Worm (Caenorhabditis elegans) whole organism, young adult: ENCODE results near the gene irld-18.

Experiments used
- B0336.3 ChIP-seq: fragments of 200-800 bp; sonication (Bioruptor generic); IDR thresholded peaks from 2 replicates; pipeline ENCODE4 v1.3.6; 2022; ENCODE audit warnings: missing genetic modification characterization, missing compliant biosample characterization
- F55B11.4 ChIP-seq: sonication (generic microtip); optimal IDR thresholded peaks from 2 replicates; lab custom pipeline; 2016; ENCODE audit warnings: missing compliant biosample characterization, missing genetic modification characterization, borderline replicate concordance; ENCODE audit not compliant: insufficient read depth
- T26A5.8 ChIP-seq: sonication (generic microtip); optimal IDR thresholded peaks from 2 replicates; lab custom pipeline; 2016; ENCODE audit warnings: missing genetic modification characterization, missing compliant biosample characterization
- Y56A3A.18 ChIP-seq: fragments of 200-800 bp; sonication (Bioruptor generic); IDR thresholded peaks from 2 replicates; pipeline ENCODE4 v1.3.6; 2022; ENCODE audit warnings: missing genetic modification reagents, missing genetic modification characterization, missing compliant biosample characterization
- aptf-2 ChIP-seq: fragments of 200-800 bp; sonication (Bioruptor generic); conservative IDR thresholded peaks from 2 replicates; pipeline ENCODE4 v1.3.6; 2022; ENCODE audit warnings: missing genetic modification reagents, missing genetic modification characterization, missing compliant biosample characterization
- attf-6 ChIP-seq: fragments of 200-800 bp; sonication (Bioruptor generic); IDR thresholded peaks from 2 replicates; pipeline ENCODE4 v1.3.6; 2022; ENCODE audit warnings: missing genetic modification reagents, missing genetic modification characterization, missing compliant biosample characterization
- bed-2 ChIP-seq: fragments of 200-800 bp; sonication (Bioruptor generic); IDR thresholded peaks from 2 replicates; pipeline ENCODE4 v1.3.6; 2022; ENCODE audit warnings: missing genetic modification reagents, missing genetic modification characterization, missing compliant biosample characterization
- ccch-3 ChIP-seq: fragments of 200-800 bp; sonication (Bioruptor generic); optimal IDR thresholded peaks from 2 replicates; lab custom pipeline; 2018; ENCODE audit warnings: mild to moderate bottlenecking, missing genetic modification characterization, missing compliant biosample characterization
- cebp-1 ChIP-seq, 2 experiments: fragments of 200-800 bp in 1 of 2; sonication (Bioruptor generic) in 1 of 2; sonication (generic microtip) in 1 of 2; IDR thresholded peaks in 1 of 2; optimal IDR thresholded peaks in 1 of 2; 2 replicates each; pipeline versions ENCODE4 v1.3.6 to Lab custom; 2017 to 2022; ENCODE audit warnings: missing compliant biosample characterization in 2 of 2, missing genetic modification characterization in 2 of 2, mild to moderate bottlenecking in 1 of 2, missing genetic modification reagents in 1 of 2, moderate library complexity in 1 of 2
- cebp-2 ChIP-seq: fragments of 200-800 bp; sonication (Bioruptor generic); IDR thresholded peaks from 2 replicates; pipeline ENCODE4 v1.3.6; 2022; ENCODE audit warnings: missing genetic modification characterization, missing compliant biosample characterization
- die-1 ChIP-seq: sonication (generic microtip); optimal IDR thresholded peaks from 2 replicates; lab custom pipeline; 2016; ENCODE audit warnings: missing genotype, mild to moderate bottlenecking, missing genetic modification characterization, missing compliant biosample characterization
- dox-1 ChIP-seq: fragments of 200-800 bp; sonication (Bioruptor generic); IDR thresholded peaks from 2 replicates; pipeline ENCODE4 v1.3.6; 2022; ENCODE audit warnings: missing genetic modification reagents, missing genetic modification characterization, missing compliant biosample characterization
- dpff-1 ChIP-seq: sonication (generic microtip); optimal IDR thresholded peaks from 2 replicates; lab custom pipeline; 2017; ENCODE audit warnings: mild to moderate bottlenecking, missing genetic modification characterization, missing compliant biosample characterization
- efl-1 ChIP-seq: fragments of 150-350 bp; optimal IDR thresholded peaks from 2 replicates; lab custom pipeline; 2014; ENCODE audit warnings: missing biosample characterization, missing genetic modification reagents, missing genetic modification characterization
- gei-17 ChIP-seq: fragments of 200-800 bp; sonication (Bioruptor generic); optimal IDR thresholded peaks from 2 replicates; lab custom pipeline; 2018; ENCODE audit warnings: mild to moderate bottlenecking, missing genetic modification characterization, missing compliant biosample characterization
- hlh-12 ChIP-seq: sonication (generic microtip); optimal IDR thresholded peaks from 2 replicates; lab custom pipeline; 2016; ENCODE audit warnings: missing genetic modification characterization, missing compliant biosample characterization
- hmg-20 ChIP-seq: fragments of 200-800 bp; sonication (Bioruptor generic); IDR thresholded peaks from 2 replicates; pipeline ENCODE4 v1.3.6; 2022; ENCODE audit warnings: missing genetic modification reagents, missing genetic modification characterization, missing compliant biosample characterization
- hsf-1 ChIP-seq: fragments of 200-800 bp; sonication (Bioruptor generic); IDR thresholded peaks from 2 replicates; pipeline ENCODE4 v1.3.6; 2022; ENCODE audit warnings: missing genetic modification reagents, missing genetic modification characterization, missing compliant biosample characterization
- lag-1 ChIP-seq: fragments of 200-800 bp; sonication (Bioruptor generic); IDR thresholded peaks from 2 replicates; pipeline ENCODE4 v1.3.6; 2022; ENCODE audit warnings: missing genetic modification reagents, missing genetic modification characterization, missing compliant biosample characterization
- let-607 ChIP-seq, 2 experiments: fragments of 200-800 bp in 1 of 2; sonication (Bioruptor generic) in 1 of 2; sonication (generic microtip) in 1 of 2; optimal IDR thresholded peaks; 2 replicates each; lab custom pipeline; 2016 to 2018; ENCODE audit warnings: mild to moderate bottlenecking in 2 of 2, missing compliant biosample characterization in 2 of 2, missing genetic modification characterization in 2 of 2, moderate library complexity in 2 of 2, missing genotype in 1 of 2
- lin-35 ChIP-seq, 3 experiments: fragments of 150-350 bp in 2 of 3; sonication (generic microtip) in 1 of 3; optimal IDR thresholded peaks; 2 replicates each; lab custom pipeline; 2014 to 2018; ENCODE audit warnings: missing biosample characterization in 3 of 3, missing genetic modification characterization in 3 of 3, missing genetic modification reagents in 3 of 3
- madf-3 ChIP-seq: fragments of 200-800 bp; sonication (Bioruptor generic); IDR thresholded peaks from 2 replicates; pipeline ENCODE4 v1.3.6; 2022; ENCODE audit warnings: missing genetic modification reagents, missing genetic modification characterization, missing compliant biosample characterization
- madf-6 ChIP-seq: fragments of 200-800 bp; sonication (Bioruptor generic); IDR thresholded peaks from 2 replicates; pipeline ENCODE4 v1.3.6; 2022; ENCODE audit warnings: missing genetic modification reagents, missing genetic modification characterization, missing compliant biosample characterization
- mcd-1 ChIP-seq: fragments of 200-800 bp; sonication (Bioruptor generic); IDR thresholded peaks from 2 replicates; pipeline ENCODE4 v1.3.6; 2022; ENCODE audit warnings: missing genetic modification reagents, missing genetic modification characterization, missing compliant biosample characterization
- mel-28 ChIP-seq: sonication (generic microtip); optimal IDR thresholded peaks from 2 replicates; lab custom pipeline; 2016; ENCODE audit warnings: borderline replicate concordance, mild to moderate bottlenecking, missing genetic modification characterization, missing compliant biosample characterization
- nhr-120 ChIP-seq: fragments of 200-800 bp; sonication (Bioruptor generic); IDR thresholded peaks from 2 replicates; pipeline ENCODE4 v1.3.6; 2022; ENCODE audit warnings: missing genetic modification characterization, missing compliant biosample characterization
- nhr-80 ChIP-seq: sonication (generic microtip); optimal IDR thresholded peaks from 2 replicates; lab custom pipeline; 2016; ENCODE audit warnings: missing genetic modification characterization, missing compliant biosample characterization
- rcor-1 ChIP-seq: fragments of 200-800 bp; sonication (Bioruptor generic); IDR thresholded peaks from 2 replicates; pipeline ENCODE4 v1.3.6; 2022; ENCODE audit warnings: missing genetic modification reagents, missing genetic modification characterization, missing compliant biosample characterization
- repo-1 ChIP-seq: sonication (generic microtip); optimal IDR thresholded peaks from 2 replicates; lab custom pipeline; 2017; ENCODE audit warnings: mild to moderate bottlenecking, missing genetic modification characterization, missing compliant biosample characterization
- snpc-3.4 ChIP-seq: sonication (generic microtip); optimal IDR thresholded peaks from 2 replicates; lab custom pipeline; 2017; ENCODE audit warnings: missing genetic modification characterization, mild to moderate bottlenecking, missing compliant biosample characterization, antibody characterized with exemption, moderate library complexity, missing genotype, missing genetic modification reagents
- snpc-4 ChIP-seq, 5 experiments: fragments of 150-350 bp in 1 of 5; sonication (generic microtip) in 4 of 5; optimal IDR thresholded peaks; 2 replicates each; lab custom pipeline; 2014 to 2018; ENCODE audit warnings: missing genetic modification characterization in 5 of 5, missing biosample characterization in 3 of 5, antibody characterized with exemption in 2 of 5, mild to moderate bottlenecking in 2 of 5, missing compliant biosample characterization in 2 of 5, missing genotype in 2 of 5, moderate library complexity in 2 of 5, missing genetic modification reagents in 1 of 5
- tbp1 ChIP-seq: fragments of 200-800 bp; sonication (Bioruptor generic); optimal IDR thresholded peaks from 2 replicates; lab custom pipeline; 2018; ENCODE audit warnings: mild to moderate bottlenecking, missing genetic modification characterization, missing compliant biosample characterization
- zfh-2 ChIP-seq: fragments of 200-800 bp; sonication (Bioruptor generic); conservative IDR thresholded peaks from 2 replicates; pipeline ENCODE4 v1.3.6; 2022; ENCODE audit warnings: missing genetic modification reagents, missing genetic modification characterization, missing compliant biosample characterization
- ztf-25 ChIP-seq: fragments of 200-800 bp; sonication (Bioruptor generic); IDR thresholded peaks from 2 replicates; pipeline ENCODE4 v1.3.6; 2022; ENCODE audit warnings: missing genetic modification reagents, missing genetic modification characterization, missing compliant biosample characterization
- ztf-28 ChIP-seq: fragments of 200-800 bp; sonication (Bioruptor generic); IDR thresholded peaks from 2 replicates; pipeline ENCODE4 v1.3.6; 2022; ENCODE audit warnings: missing genetic modification reagents, missing genetic modification characterization, missing compliant biosample characterization
- ztf-3 ChIP-seq: fragments of 200-800 bp; sonication (Bioruptor generic); optimal IDR thresholded peaks from 2 replicates; lab custom pipeline; 2018; ENCODE audit warnings: mild to moderate bottlenecking, missing genetic modification characterization, missing compliant biosample characterization

Gene irld-18

DNA sequence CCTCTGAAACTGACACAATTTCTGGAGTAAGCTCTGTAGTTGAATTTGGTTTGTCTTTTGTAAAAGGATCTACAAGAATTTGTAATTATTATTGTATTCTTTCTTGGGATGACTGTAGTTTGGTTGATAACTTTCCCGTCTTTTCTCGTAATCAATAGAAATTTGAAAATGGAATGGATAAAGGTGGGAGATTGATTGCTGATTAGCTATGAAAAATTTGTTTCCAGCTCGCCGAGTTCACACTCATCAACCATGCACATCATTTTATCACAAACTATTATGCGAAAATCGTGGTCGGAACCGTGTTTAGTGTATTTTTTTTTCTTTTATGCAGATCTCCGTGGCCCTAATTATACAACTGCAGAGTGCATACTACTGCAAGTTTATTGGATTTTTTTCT lies 43.9 kb downstream of the irld-18 start, which contains the start of gene T27E7.5:
Gene T27E7.5, plus strand, starts transcription at position 253 of the 400 bp plus-strand sequence.
- no peak for TF ChIP-seq madf-3 (GFP tag; lab: Robert Waterston, UW)
- TF ChIP-seq F55B11.4 (tag; lab: Kevin White, UChicago) = no peak
- no peak for TF ChIP-seq die-1 (tag; lab: Kevin White, UChicago)
- TF ChIP-seq snpc-4 (GFP tag; optimal IDR thresholded peaks at IDR 0.05; lab: Kevin White, UChicago) = no peak
- TF ChIP-seq snpc-4 (tag; optimal IDR thresholded peaks at IDR 0.05; lab: Kevin White, UChicago) = no peak
- no peak for TF ChIP-seq madf-6 (GFP tag; lab: Robert Waterston, UW)
- no peak for TF ChIP-seq gei-17 (GFP tag; lab: Kevin White, UChicago)
- no peak for TF ChIP-seq ztf-25 (GFP tag; lab: Robert Waterston, UW)
- TF ChIP-seq let-607 (tag; optimal IDR thresholded peaks at IDR 0.05; lab: Kevin White, UChicago) = no peak
- TF ChIP-seq hmg-20 = no peak
- no peak for TF ChIP-seq bed-2 (GFP tag; lab: Robert Waterston, UW)
- TF ChIP-seq dpff-1 (tag; lab: Kevin White, UChicago) = no peak

ce11 chrIV:14534967-14535366 lies 45.9 kb downstream of the irld-18 start, which contains the start of gene T27E7.4:
Gene T27E7.4 (minus strand): TSS chrIV:14535067.
- TF ChIP-seq mel-28 (no peak), ccch-3 (GFP tag; lab: Kevin White, UChicago) (no peak), aptf-2 (no peak), ztf-3 (GFP tag; lab: Kevin White, UChicago) (no peak), repo-1 (tag; lab: Kevin White, UChicago) (no peak), hlh-12 (tag; lab: Kevin White, UChicago) (no peak)

ce11 chrIV:14532366-14532765 lies 48.5 kb downstream of the irld-18 start:
- 0 out of 2 replicates have a peak, but pooled peaks have one; percentile 18 for TF ChIP-seq dox-1
- no peak for TF ChIP-seq zfh-2 (GFP tag; lab: Robert Waterston, UW)
- no peak for TF ChIP-seq lin-35 (GFP tag; optimal IDR thresholded peaks at IDR 0.05; lab: Kevin White, UChicago)
- no peak for TF ChIP-seq lag-1 (GFP tag; lab: Robert Waterston, UW)
- TF ChIP-seq nhr-120 = no peak
- no peak for TF ChIP-seq hmg-20
- TF ChIP-seq efl-1 (GFP tag; lab: Kevin White, UChicago) = peak; percentile 30
- TF ChIP-seq ztf-3 (GFP tag; lab: Kevin White, UChicago) = no peak
- no peak for TF ChIP-seq nhr-80 (tag; lab: Kevin White, UChicago)
- TF ChIP-seq B0336.3 = no peak
- TF ChIP-seq snpc-3.4 (tag; lab: Kevin White, UChicago) = no peak
- no peak for TF ChIP-seq ztf-28
- TF ChIP-seq Y56A3A.18 (GFP tag; lab: Robert Waterston, UW) = no peak
- no peak for TF ChIP-seq hsf-1 (GFP tag; lab: Robert Waterston, UW)
- no peak for TF ChIP-seq snpc-4 (GFP tag; optimal IDR thresholded peaks at IDR 0.05; lab: Kevin White, UChicago)
- peak in 1 of 4 experiments; percentile 39 for TF ChIP-seq snpc-4 (tag; optimal IDR thresholded peaks at IDR 0.05; lab: Kevin White, UChicago)
- no peak for TF ChIP-seq rcor-1 (GFP tag; lab: Robert Waterston, UW)
- no peak for TF ChIP-seq mcd-1 (GFP tag; lab: Robert Waterston, UW)
- TF ChIP-seq attf-6 (GFP tag; lab: Robert Waterston, UW) = 0 out of 2 replicates have a peak, but pooled peaks have one; percentile 46
- TF ChIP-seq cebp-1 (GFP tag; IDR thresholded peaks at IDR 0.05; lab: Robert Waterston, UW) = peak; percentile 87
- TF ChIP-seq cebp-1 (tag; optimal IDR thresholded peaks at IDR 0.05; lab: Kevin White, UChicago) = peak; percentile 94
- no peak for TF ChIP-seq T26A5.8 (tag; lab: Kevin White, UChicago)
- peak; percentile 68; the same call in 1 of the 2 replicates for TF ChIP-seq cebp-2 (GFP tag; lab: Robert Waterston, UW)
- no peak for TF ChIP-seq tbp1 (GFP tag; lab: Kevin White, UChicago)
